Worm (Caenorhabditis elegans): ENCODE measurements around the gene Y54H5A.2.

DNA sequence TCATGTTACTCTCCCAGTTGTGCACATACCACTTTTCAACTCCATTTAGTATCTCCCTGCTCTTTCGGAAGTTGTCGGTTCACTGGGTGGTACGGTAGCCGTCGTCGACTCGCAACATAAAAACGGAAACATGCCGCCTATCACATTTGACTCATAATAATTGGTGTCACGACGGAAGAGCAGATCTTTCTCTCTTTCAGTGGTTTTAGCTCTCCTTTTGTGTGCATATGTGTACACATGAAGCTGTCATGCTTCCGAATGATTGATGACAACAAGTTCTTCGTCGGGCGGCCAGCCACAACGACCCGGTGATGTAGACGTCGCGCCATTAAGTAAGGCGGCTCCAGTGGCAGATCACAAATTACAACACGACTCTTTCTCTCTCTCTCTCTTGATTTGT lies 23.6 kb downstream of the Y54H5A.2 start:
- TF ChIP-seq ama-1 (optimal IDR thresholded peaks at IDR 0.05): no peak
- TF ChIP-seq tra-4 (tag; optimal IDR thresholded peaks at IDR 0.05): no peak
- no peak for TF ChIP-seq aly-1 (tag; optimal IDR thresholded peaks at IDR 0.05)
- no peak for TF ChIP-seq tbx-37 (GFP tag; conservative IDR thresholded peaks at IDR 0.05)
- no peak for TF ChIP-seq hnd-1 (tag; optimal IDR thresholded peaks at IDR 0.05)
- no peak for TF ChIP-seq tbx-11 (GFP tag; IDR thresholded peaks at IDR 0.05)
- TF ChIP-seq ceh-36 (tag; optimal IDR thresholded peaks at IDR 0.05): no peak
- no peak for TF ChIP-seq scrt-1 (GFP tag; IDR thresholded peaks at IDR 0.05)
- TF ChIP-seq flt-1 (GFP tag; IDR thresholded peaks at IDR 0.05): no peak
- no peak for TF ChIP-seq hmg-4 (GFP tag; optimal IDR thresholded peaks at IDR 0.05)

Measured in whole organism, early embryonic.